Worm (Caenorhabditis elegans): Measurements from ENCODE around the gene set-26.
"Not testable (repeated sequence)": the region's sequence is repeated elsewhere in the genome, so short reads cannot be mapped to it uniquely, and the experiment has no call there.

The set-26 gene

DNA sequence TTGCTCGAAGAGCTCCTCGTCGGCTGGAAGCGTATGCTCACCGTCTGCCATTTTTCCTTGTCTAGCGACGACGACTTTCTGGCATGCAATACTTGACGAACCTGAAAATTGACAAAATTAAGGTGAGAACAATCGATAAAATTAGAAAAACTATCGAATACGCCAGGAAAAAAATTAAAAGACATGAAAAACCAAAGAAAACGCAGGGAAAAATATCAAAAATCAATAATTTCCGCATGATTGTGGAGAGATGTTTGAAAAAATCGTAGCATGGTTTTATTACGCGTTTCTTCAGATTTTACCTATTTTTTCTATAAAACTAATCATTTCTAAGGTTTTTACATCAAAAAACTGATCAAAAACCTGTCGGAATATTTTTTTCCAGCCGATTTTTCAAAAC is at the start of gene set-26:
Gene set-26, minus strand, starts transcription at position 101 of the 400 bp plus-strand sequence.
- TF ChIP-seq nhr-90 (tag; optimal IDR thresholded peaks at IDR 0.05); ceh-58 (GFP tag; IDR thresholded peaks at IDR 0.05); nhr-120 (GFP tag; IDR thresholded peaks at IDR 0.05): not testable (repeated sequence)

DNA sequence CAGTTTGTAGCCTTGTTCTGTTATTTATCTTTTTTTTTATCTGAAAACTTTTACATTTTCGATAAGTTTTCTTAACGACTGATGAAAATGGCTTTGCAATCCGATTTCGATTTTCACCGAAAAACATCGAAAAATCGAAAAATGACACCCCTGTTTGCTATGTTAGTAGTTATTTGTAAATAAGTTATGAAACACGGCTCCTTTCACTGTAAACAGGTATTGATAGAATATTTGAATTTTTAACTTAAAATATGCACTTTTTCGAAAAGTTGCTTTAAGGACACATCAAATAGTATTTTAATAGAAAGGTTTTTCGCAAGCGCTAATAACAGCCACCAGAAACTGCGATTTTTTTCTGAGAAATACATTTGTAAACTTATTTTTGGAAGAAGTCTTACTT is 40.7 kb upstream of the set-26 start:
- TF ChIP-seq xnd-1 (tag; optimal IDR thresholded peaks at IDR 0.05), result no peak
- peak; percentile 66 for TF ChIP-seq attf-6 (GFP tag; IDR thresholded peaks at IDR 0.05)
- no peak for TF ChIP-seq snpc-4 (GFP tag; optimal IDR thresholded peaks at IDR 0.05)
- TF ChIP-seq snpc-4 (tag; optimal IDR thresholded peaks at IDR 0.05), result peak in 2 of 4 experiments; percentile 49 to 58

DNA sequence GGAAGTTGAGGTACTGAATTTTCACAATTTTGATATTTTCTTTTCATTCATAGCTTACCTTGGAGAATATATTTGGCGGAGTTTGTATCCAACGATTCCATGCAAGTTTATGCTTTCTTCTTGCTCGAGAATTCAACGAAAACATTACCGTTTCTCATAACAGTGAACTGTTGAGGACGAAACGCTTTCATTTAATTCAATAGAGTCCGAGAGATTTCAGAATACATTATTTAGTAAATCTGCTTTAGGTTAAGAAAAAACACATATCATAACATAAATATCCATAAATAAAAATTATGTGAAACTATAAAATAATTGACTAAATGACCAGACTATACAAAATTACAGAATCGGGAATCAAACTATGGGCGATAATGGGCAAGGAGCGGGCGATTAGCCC is 38.9 kb upstream of the set-26 start, which contains the start of gene Y51H4A.941:
Gene Y51H4A.941, minus strand, starts transcription at position 101 of the 400 bp plus-strand sequence.
- no peak for TF ChIP-seq attf-5 (GFP tag; optimal IDR thresholded peaks at IDR 0.05)
- TF ChIP-seq attf-3 (GFP tag; conservative IDR thresholded peaks at IDR 0.05), result no peak

DNA sequence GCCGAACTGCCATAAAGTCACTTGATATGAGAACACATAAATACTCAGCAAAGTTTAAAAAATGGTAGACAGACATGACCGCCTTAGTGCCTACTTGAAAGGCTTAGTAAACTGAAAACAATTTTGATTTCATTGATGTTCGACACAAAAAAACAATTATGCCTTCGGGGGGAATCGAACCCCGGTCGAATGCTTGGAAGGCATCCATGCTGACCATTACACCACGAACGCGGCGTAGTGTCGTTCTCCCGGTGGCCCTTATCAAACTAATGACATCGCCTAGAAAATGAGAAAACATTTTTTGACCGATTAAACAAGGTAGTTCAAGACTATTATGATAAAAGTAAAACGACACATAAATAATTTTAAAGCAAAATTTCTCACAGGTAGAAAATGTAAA is 28.5 kb upstream of the set-26 start:
- TF ChIP-seq lsl-1 (GFP tag; optimal IDR thresholded peaks at IDR 0.05) (peak; percentile 28), mxl-1 (tag; optimal IDR thresholded peaks at IDR 0.05) (peak; percentile 12), mes-4 (tag; optimal IDR thresholded peaks at IDR 0.05) (no peak), die-1 (tag; optimal IDR thresholded peaks at IDR 0.05) (peak; percentile 76), D2030.7 (GFP tag; IDR thresholded peaks at IDR 0.05) (peak; percentile 46; the same call in 1 of the 2 replicates), tlf-1 (GFP tag; optimal IDR thresholded peaks at IDR 0.05) (peak; percentile 17), fkh-3 (tag; optimal IDR thresholded peaks at IDR 0.05) (no peak), snpc-1.3 (tag; optimal IDR thresholded peaks at IDR 0.05; ENCODE audit: insufficient read depth) (peak; percentile 72), attf-6 (GFP tag; IDR thresholded peaks at IDR 0.05) (peak; percentile 97), rpc-1 (optimal IDR thresholded peaks at IDR 0.05) (peak; percentile 69), rpc-1 (tag; optimal IDR thresholded peaks at IDR 0.05) (peak; percentile 83), snpc-4 (GFP tag; optimal IDR thresholded peaks at IDR 0.05) (peak; percentile 88), snpc-4 (tag; optimal IDR thresholded peaks at IDR 0.05) (peak in 3 of 4 experiments; percentile 94 to 97 (median 96)), ama-1 (optimal IDR thresholded peaks at IDR 0.05) (no peak), ama-1 (GFP tag; optimal IDR thresholded peaks at IDR 0.05) (peak in 1 of 2 experiments; percentile 70), F49E8.2 (tag; optimal IDR thresholded peaks at IDR 0.05; ENCODE audit: insufficient read depth) (peak; percentile 2), pbrm-1 (GFP tag; IDR thresholded peaks at IDR 0.05) (peak; percentile 53; the same call in 1 of the 2 replicates), ztf-25 (GFP tag; IDR thresholded peaks at IDR 0.05) (peak; percentile 58; the same call in 1 of the 2 replicates), ZK185.1 (tag; optimal IDR thresholded peaks at IDR 0.05; ENCODE audit: poor library complexity, severe bottlenecking) (peak; percentile 81), F23B12.7 (tag; optimal IDR thresholded peaks at IDR 0.05; ENCODE audit: insufficient read depth) (peak; percentile 66), zim-3 (tag; optimal IDR thresholded peaks at IDR 0.05) (no peak), T07F8.4 (tag; optimal IDR thresholded peaks at IDR 0.05) (peak; percentile 33), B0261.1 (tag; optimal IDR thresholded peaks at IDR 0.05) (peak; percentile 77), hmg-1.2 (GFP tag; IDR thresholded peaks at IDR 0.05) (peak; percentile 53), ztf-28 (GFP tag; IDR thresholded peaks at IDR 0.05) (0 out of 2 replicates have a peak, but pooled peaks have one; percentile 54), nhr-179 (tag; optimal IDR thresholded peaks at IDR 0.05) (no peak), aptf-3 (GFP tag; IDR thresholded peaks at IDR 0.05) (no peak), sea-2 (GFP tag; IDR thresholded peaks at IDR 0.05) (no peak), rcor-1 (GFP tag; IDR thresholded peaks at IDR 0.05) (0 out of 2 replicates have a peak, but pooled peaks have one; percentile 48), ztf-18 (tag; optimal IDR thresholded peaks at IDR 0.05) (peak; percentile 42), gei-17 (GFP tag; optimal IDR thresholded peaks at IDR 0.05) (no peak), tbp1 (GFP tag; optimal IDR thresholded peaks at IDR 0.05) (peak; percentile 95), snpc-3.4 (tag; optimal IDR thresholded peaks at IDR 0.05) (peak; percentile 50), lsy-27 (tag; optimal IDR thresholded peaks at IDR 0.05; ENCODE audit: borderline replicate concordance, insufficient read depth) (peak; percentile 40), ekl-4 (GFP tag; IDR thresholded peaks at IDR 0.05) (no peak), madf-10 (tag; optimal IDR thresholded peaks at IDR 0.05) (peak; percentile 31), lin-26 (GFP tag; IDR thresholded peaks at IDR 0.05) (peak; percentile 79; the same call in 1 of the 2 replicates)
